Worm (Caenorhabditis elegans) whole organism, L4 larva: ENCODE measurements around the gene coq-5.

ENCODE experiments used
- R02D3.7 ChIP-seq: fragments of 150-350 bp; sonication (generic microtip); optimal IDR thresholded peaks from 3 replicates; lab custom pipeline; 2014; ENCODE audit warnings: missing biosample characterization, missing genetic modification characterization
- fos-1 ChIP-seq: fragments of 150-350 bp; optimal IDR thresholded peaks from 2 replicates; lab custom pipeline; 2014; ENCODE audit warnings: missing biosample characterization, missing genetic modification characterization
- nhr-102 ChIP-seq: sonication (generic microtip); optimal IDR thresholded peaks from 2 replicates; lab custom pipeline; 2016; ENCODE audit warnings: mild to moderate bottlenecking, missing genetic modification characterization, moderate library complexity, missing compliant biosample characterization
- ztf-11 ChIP-seq: fragments of 150-350 bp; optimal IDR thresholded peaks from 2 replicates; lab custom pipeline; 2014; ENCODE audit warnings: missing biosample characterization, missing genetic modification characterization

DNA sequence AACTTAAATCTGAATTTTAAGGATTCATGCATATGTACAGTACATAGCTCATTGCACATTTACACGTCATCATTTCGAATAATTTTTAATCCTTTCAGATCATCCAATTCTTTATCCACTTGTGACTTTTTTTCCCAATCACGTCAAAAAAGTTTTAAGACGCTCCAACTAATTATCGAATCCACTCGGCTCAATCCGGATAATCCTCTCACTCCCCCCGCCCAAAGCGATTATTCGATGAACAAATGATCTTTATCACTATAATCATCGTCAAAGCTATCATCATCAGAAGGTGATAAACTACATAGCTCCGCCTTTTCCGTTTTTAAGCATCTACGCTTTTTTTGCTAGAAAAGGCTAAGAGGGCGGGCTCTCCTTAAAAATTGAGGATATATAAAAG is 20.7 kb downstream of the coq-5 start:
- no peak for TF ChIP-seq fos-1 (tag; lab: Kevin White, UChicago)
- no peak for TF ChIP-seq ztf-11 (tag; lab: Kevin White, UChicago)
- no peak for TF ChIP-seq R02D3.7 (tag; lab: Kevin White, UChicago)
- TF ChIP-seq nhr-102: no peak
